Worm (Caenorhabditis elegans) whole organism, L2 larva: Measurements from ENCODE around the gene C01G6.9.
A peak's percentile ranks its signal among the peaks of the same experiment; 100 is the strongest.

ENCODE experiments used
- C34F6.9 ChIP-seq: fragments of 150-350 bp; optimal IDR thresholded peaks from 2 replicates; lab custom pipeline; 2014; ENCODE audit warnings: missing biosample characterization, missing genetic modification characterization
- F13H6.1 ChIP-seq: sonication (generic microtip); optimal IDR thresholded peaks from 2 replicates; lab custom pipeline; 2016; ENCODE audit warnings: missing genetic modification characterization, missing compliant biosample characterization
- R02D3.7 ChIP-seq: fragments of 150-350 bp; optimal IDR thresholded peaks from 2 replicates; lab custom pipeline; 2014; ENCODE audit warnings: missing biosample characterization, missing genetic modification characterization
- ZK546.5 ChIP-seq: sonication (generic microtip); optimal IDR thresholded peaks from 2 replicates; lab custom pipeline; 2017; ENCODE audit warnings: missing biosample characterization, missing genetic modification characterization
- alr-1 ChIP-seq: fragments of 150-350 bp; optimal IDR thresholded peaks from 2 replicates; lab custom pipeline; 2014; ENCODE audit warnings: missing biosample characterization, missing genetic modification characterization
- ama-1 ChIP-seq: fragments of 150-350 bp; optimal IDR thresholded peaks from 2 replicates; lab custom pipeline; 2018; ENCODE audit warnings: inconsistent platforms
- blmp-1 ChIP-seq: sonication (generic microtip); optimal IDR thresholded peaks from 2 replicates; lab custom pipeline; 2017; ENCODE audit warnings: missing genetic modification characterization, mild to moderate bottlenecking, missing compliant biosample characterization, antibody characterized with exemption, moderate library complexity; ENCODE audit not compliant: insufficient read depth
- ceh-16 ChIP-seq: fragments of 150-350 bp; optimal IDR thresholded peaks from 2 replicates; lab custom pipeline; 2014; ENCODE audit warnings: missing biosample characterization, missing genetic modification characterization
- ceh-82 ChIP-seq: fragments of 150-350 bp; optimal IDR thresholded peaks from 2 replicates; lab custom pipeline; 2014; ENCODE audit warnings: missing biosample characterization, missing genetic modification characterization
- crh-2 ChIP-seq: sonication (generic microtip); optimal IDR thresholded peaks from 2 replicates; lab custom pipeline; 2017; ENCODE audit warnings: missing biosample characterization, missing genetic modification characterization
- dmd-4 ChIP-seq: sonication (generic microtip); optimal IDR thresholded peaks from 2 replicates; lab custom pipeline; 2017; ENCODE audit warnings: missing biosample characterization, missing genetic modification characterization
- egl-27 ChIP-seq: sonication (generic microtip); optimal IDR thresholded peaks from 3 replicates; lab custom pipeline; 2017; ENCODE audit warnings: missing biosample characterization, missing genetic modification reagents, missing genetic modification characterization
- elt-3 ChIP-seq: sonication (generic microtip); optimal IDR thresholded peaks from 2 replicates; lab custom pipeline; 2017; ENCODE audit warnings: missing biosample characterization, missing genetic modification characterization
- fos-1 ChIP-seq: fragments of 150-350 bp; optimal IDR thresholded peaks from 2 replicates; lab custom pipeline; 2014; ENCODE audit warnings: missing biosample characterization, missing genetic modification characterization
- gmeb-1 ChIP-seq: fragments of 150-350 bp; optimal IDR thresholded peaks from 2 replicates; lab custom pipeline; 2014; ENCODE audit warnings: missing biosample characterization, missing genetic modification characterization
- lin-11 ChIP-seq: fragments of 150-350 bp; sonication (generic microtip); optimal IDR thresholded peaks from 2 replicates; lab custom pipeline; 2014; ENCODE audit warnings: missing biosample characterization, missing genetic modification characterization, inconsistent platforms, mixed read lengths
- lin-13 ChIP-seq: fragments of 150-350 bp; optimal IDR thresholded peaks from 2 replicates; lab custom pipeline; 2014; ENCODE audit warnings: missing biosample characterization, missing genetic modification reagents, missing genetic modification characterization
- lin-39 ChIP-seq: fragments of 150-350 bp; optimal IDR thresholded peaks from 2 replicates; lab custom pipeline; 2014; ENCODE audit warnings: missing biosample characterization, missing genetic modification reagents, missing genetic modification characterization
- lsy-2 ChIP-seq, 2 experiments: fragments of 150-350 bp in 1 of 2; sonication (generic microtip) in 1 of 2; optimal IDR thresholded peaks; 2 replicates each; lab custom pipeline; 2014 to 2017; ENCODE audit warnings: missing biosample characterization in 2 of 2, missing genetic modification characterization in 2 of 2
- mab-5 ChIP-seq: fragments of 150-350 bp; optimal IDR thresholded peaks from 2 replicates; lab custom pipeline; 2014; ENCODE audit warnings: missing biosample characterization, missing genetic modification characterization
- mbf-1 ChIP-seq: sonication (generic microtip); optimal IDR thresholded peaks from 2 replicates; lab custom pipeline; 2017; ENCODE audit warnings: missing biosample characterization, missing genetic modification characterization
- mdl-1 ChIP-seq, 2 experiments: fragments of 150-350 bp in 1 of 2; sonication (generic microtip) in 1 of 2; optimal IDR thresholded peaks; 2 replicates each; lab custom pipeline; 2017; ENCODE audit warnings: missing biosample characterization in 2 of 2, missing genetic modification characterization in 2 of 2
- nhr-10 ChIP-seq: sonication (generic microtip); optimal IDR thresholded peaks from 2 replicates; lab custom pipeline; 2017; ENCODE audit warnings: missing biosample characterization, missing genetic modification characterization
- nhr-11 ChIP-seq: fragments of 150-350 bp; optimal IDR thresholded peaks from 2 replicates; lab custom pipeline; 2014; ENCODE audit warnings: missing biosample characterization, missing genetic modification characterization
- nhr-12 ChIP-seq: fragments of 150-350 bp; optimal IDR thresholded peaks from 2 replicates; lab custom pipeline; 2014; ENCODE audit warnings: missing biosample characterization, missing genetic modification characterization
- nhr-129 ChIP-seq: fragments of 150-350 bp; optimal IDR thresholded peaks from 2 replicates; lab custom pipeline; 2014; ENCODE audit warnings: missing biosample characterization, missing genetic modification characterization
- nhr-21 ChIP-seq: fragments of 150-350 bp; optimal IDR thresholded peaks from 2 replicates; lab custom pipeline; 2014; ENCODE audit warnings: missing biosample characterization, missing genetic modification characterization
- nhr-25 ChIP-seq: fragments of 150-350 bp; sonication (generic microtip); optimal IDR thresholded peaks from 3 replicates; lab custom pipeline; 2014; ENCODE audit warnings: missing biosample characterization, missing genetic modification characterization
- nhr-6 ChIP-seq: fragments of 150-350 bp; optimal IDR thresholded peaks from 2 replicates; lab custom pipeline; 2014; ENCODE audit warnings: missing biosample characterization, missing genetic modification characterization
- nhr-77 ChIP-seq: fragments of 150-350 bp; optimal IDR thresholded peaks from 2 replicates; lab custom pipeline; 2014; ENCODE audit warnings: missing biosample characterization, missing genetic modification characterization
- peb-1 ChIP-seq: fragments of 150-350 bp; optimal IDR thresholded peaks from 2 replicates; lab custom pipeline; 2014; ENCODE audit warnings: missing biosample characterization, missing genetic modification characterization
- sem-4 ChIP-seq: fragments of 150-350 bp; optimal IDR thresholded peaks from 2 replicates; lab custom pipeline; 2014; ENCODE audit warnings: missing biosample characterization, missing genetic modification reagents, missing genetic modification characterization
- skn-1 ChIP-seq: sonication (generic microtip); optimal IDR thresholded peaks from 2 replicates; lab custom pipeline; 2017; ENCODE audit warnings: missing biosample characterization, missing genetic modification characterization
- sma-3 ChIP-seq: sonication (generic microtip); optimal IDR thresholded peaks from 2 replicates; lab custom pipeline; 2016; ENCODE audit warnings: missing genetic modification reagents, missing genetic modification characterization, missing compliant biosample characterization
- sma-9 ChIP-seq, 2 experiments: fragments of 150-350 bp in 1 of 2; sonication (generic microtip) in 1 of 2; optimal IDR thresholded peaks; 2 replicates each; lab custom pipeline; 2014 to 2016; ENCODE audit warnings: missing genetic modification characterization in 2 of 2, mild to moderate bottlenecking in 1 of 2, missing biosample characterization in 1 of 2, missing compliant biosample characterization in 1 of 2, missing genetic modification reagents in 1 of 2, moderate library complexity in 1 of 2
- snpc-4 ChIP-seq: fragments of 150-350 bp; optimal IDR thresholded peaks from 2 replicates; lab custom pipeline; 2014; ENCODE audit warnings: missing biosample characterization, missing genetic modification characterization
- unc-39 ChIP-seq: fragments of 150-350 bp; optimal IDR thresholded peaks from 2 replicates; lab custom pipeline; 2014; ENCODE audit warnings: missing biosample characterization, missing genetic modification characterization
- unc-55 ChIP-seq: fragments of 150-350 bp; sonication (generic microtip); optimal IDR thresholded peaks from 3 replicates; lab custom pipeline; 2014; ENCODE audit warnings: missing biosample characterization, missing genetic modification reagents, missing genetic modification characterization
- unc-62 ChIP-seq: fragments of 150-350 bp; optimal IDR thresholded peaks from 2 replicates; lab custom pipeline; 2014; ENCODE audit warnings: missing biosample characterization, missing genetic modification reagents, missing genetic modification characterization
- zag-1 ChIP-seq: fragments of 150-350 bp; optimal IDR thresholded peaks from 2 replicates; lab custom pipeline; 2014; ENCODE audit warnings: missing biosample characterization, missing genetic modification characterization
- ztf-4 ChIP-seq: fragments of 150-350 bp; optimal IDR thresholded peaks from 2 replicates; lab custom pipeline; 2014; ENCODE audit warnings: missing biosample characterization, missing genetic modification characterization

C01G6.9 gene

DNA sequence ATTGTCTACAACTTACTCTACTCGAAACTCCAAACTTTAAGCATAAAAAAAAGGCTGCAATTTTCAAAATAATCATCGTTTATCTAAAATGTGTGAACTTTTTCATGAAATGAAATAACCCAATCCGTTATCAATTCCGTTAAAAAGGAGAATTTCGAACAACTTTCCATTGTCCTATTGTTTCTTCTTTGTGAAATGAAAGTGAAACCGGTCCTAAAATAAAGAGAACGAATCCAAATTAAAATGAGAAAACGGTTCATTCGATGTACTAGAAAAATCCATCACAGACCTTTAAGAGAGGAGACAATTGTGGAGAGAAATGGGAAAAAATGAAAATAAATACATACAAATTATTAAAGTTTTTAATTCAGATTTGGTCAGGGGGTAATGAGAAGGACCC lies at the start of gene C01G6.9:
Gene C01G6.9, minus strand, starts transcription at position 141 of the 400 bp plus-strand sequence.
- TF ChIP-seq fos-1 (tag; lab: Kevin White, UChicago) (no peak), nhr-21 (no peak)

- TF ChIP-seq blmp-1 (peak; percentile 37), gmeb-1 (tag; lab: Kevin White, UChicago) (no peak), sma-9 (GFP tag; optimal IDR thresholded peaks at IDR 0.05; lab: Kevin White, UChicago) (peak; percentile 45), sma-9 (tag; optimal IDR thresholded peaks at IDR 0.05; lab: Kevin White, UChicago) (no peak)
Measured at ce11 chrII:9345116-9345515, 49.5 kb upstream of the C01G6.9 start.

ce11 chrII:9343955-9344354 lies 48.3 kb upstream of the C01G6.9 start:
- TF ChIP-seq fos-1 (tag; lab: Kevin White, UChicago), result peak; percentile 21
- TF ChIP-seq sma-3, result peak; percentile 67
- no peak for TF ChIP-seq dmd-4
- TF ChIP-seq unc-55, result no peak
- TF ChIP-seq unc-62 (GFP tag; lab: Kevin White, UChicago), result no peak
- peak; percentile 43 for TF ChIP-seq gmeb-1 (tag; lab: Kevin White, UChicago)
- no peak for TF ChIP-seq ceh-82 (tag; lab: Kevin White, UChicago)
- peak; percentile 54 for TF ChIP-seq nhr-129
- peak; percentile 77 for TF ChIP-seq sma-9 (GFP tag; optimal IDR thresholded peaks at IDR 0.05; lab: Kevin White, UChicago)
- TF ChIP-seq sma-9 (tag; optimal IDR thresholded peaks at IDR 0.05; lab: Kevin White, UChicago), result no peak
- TF ChIP-seq alr-1 (tag; lab: Kevin White, UChicago), result no peak
- no peak for TF ChIP-seq lin-13 (GFP tag; lab: Kevin White, UChicago)
- TF ChIP-seq R02D3.7 (tag; lab: Kevin White, UChicago), result no peak
- no peak for TF ChIP-seq lin-39 (tag; lab: Kevin White, UChicago)
- no peak for TF ChIP-seq nhr-6
- no peak for TF ChIP-seq peb-1 (tag; lab: Kevin White, UChicago)
- no peak for TF ChIP-seq crh-2
- TF ChIP-seq C34F6.9 (tag; lab: Kevin White, UChicago), result no peak
- no peak for TF ChIP-seq lin-11 (tag; lab: Kevin White, UChicago)
- TF ChIP-seq snpc-4 (tag; lab: Kevin White, UChicago), result no peak
- TF ChIP-seq egl-27 (tag; lab: Kevin White, UChicago), result peak; percentile 44
- no peak for TF ChIP-seq zag-1 (tag; lab: Kevin White, UChicago)
- no peak for TF ChIP-seq ztf-4 (tag; lab: Kevin White, UChicago)
- TF ChIP-seq ama-1 (lab: Kevin White, UChicago), result no peak
- TF ChIP-seq nhr-21, result peak; percentile 93
- TF ChIP-seq elt-3, result no peak
- no peak for TF ChIP-seq mbf-1 (tag; lab: Kevin White, UChicago)
- no peak for TF ChIP-seq sem-4 (tag; lab: Kevin White, UChicago)
- peak in 1 of 2 experiments; percentile 7 for TF ChIP-seq mdl-1 (tag; optimal IDR thresholded peaks at IDR 0.05; lab: Kevin White, UChicago)
- peak; percentile 69 for TF ChIP-seq nhr-25 (tag; lab: Kevin White, UChicago)
- TF ChIP-seq lsy-2 (tag; optimal IDR thresholded peaks at IDR 0.05; lab: Kevin White, UChicago), result peak in 1 of 2 experiments; percentile 9
- no peak for TF ChIP-seq skn-1
- TF ChIP-seq blmp-1, result peak; percentile 85
- TF ChIP-seq ceh-16 (tag; lab: Kevin White, UChicago), result no peak
- no peak for TF ChIP-seq nhr-10
- TF ChIP-seq nhr-12 (tag; lab: Kevin White, UChicago), result no peak
- TF ChIP-seq unc-39, result no peak
- TF ChIP-seq nhr-11 (tag; lab: Kevin White, UChicago), result no peak
- TF ChIP-seq mab-5, result no peak
- TF ChIP-seq ZK546.5 (tag; lab: Kevin White, UChicago), result no peak
- no peak for TF ChIP-seq F13H6.1
- TF ChIP-seq nhr-77 (tag; lab: Kevin White, UChicago), result no peak

DNA sequence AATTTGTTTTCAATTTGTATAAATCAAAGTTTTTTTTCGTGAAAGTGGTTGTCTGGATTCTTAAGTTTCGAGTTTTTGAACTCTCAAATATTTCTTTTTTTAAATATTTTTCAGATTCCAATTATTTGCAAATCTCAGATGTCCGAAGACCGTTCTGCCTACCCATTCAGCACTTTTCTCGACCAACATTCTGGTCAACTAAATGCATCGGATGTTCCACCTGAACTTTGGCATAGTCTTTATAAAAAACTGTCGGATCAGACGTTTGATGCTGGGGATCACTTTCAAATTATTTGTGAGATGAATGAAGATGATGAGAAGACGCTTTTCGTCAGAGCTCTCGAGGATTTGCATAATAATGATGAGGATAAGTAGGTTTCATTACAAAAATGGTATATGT lies 43.2 kb upstream of the C01G6.9 start, which contains the start of gene ttll-12:
Gene ttll-12, plus strand, starts transcription at position 139 of the 400 bp plus-strand sequence.
- TF ChIP-seq R02D3.7 (tag; lab: Kevin White, UChicago) (no peak), ama-1 (lab: Kevin White, UChicago) (peak; percentile 89)
